Fruit fly (Drosophila melanogaster): ENCODE data around the gene vig.

vig gene

dm6 chr2L:15113234-15113916, 43.3 kb upstream of the vig start, which contains the start of gene stc (continued):
- TF ChIP-seq Chrac-16 (GFP tag; optimal IDR thresholded peaks at IDR 0.05) (peak; percentile 60), hbn (GFP tag; IDR thresholded peaks at IDR 0.05; ENCODE audit: partially characterized antibody) (peak; percentile 70), zf30C (GFP tag; optimal IDR thresholded peaks at IDR 0.05) (peak; percentile 8), odd (GFP tag; optimal IDR thresholded peaks at IDR 0.05) (no peak), nau (GFP tag; optimal IDR thresholded peaks at IDR 0.05) (no peak), CG10274 (GFP tag; optimal IDR thresholded peaks at IDR 0.05) (no peak), CG13424 (tag; optimal IDR thresholded peaks at IDR 0.05) (peak; percentile 19), Antp (GFP tag; optimal IDR thresholded peaks at IDR 0.05) (peak; percentile 45), sc (optimal IDR thresholded peaks at IDR 0.05) (no peak), sc (GFP tag; optimal IDR thresholded peaks at IDR 0.05) (no peak), sna (GFP tag; IDR thresholded peaks at IDR 0.05; ENCODE audit: partially characterized antibody) (peak; percentile 79), so (GFP tag; IDR thresholded peaks at IDR 0.05) (no peak), CG11247 (GFP tag; IDR thresholded peaks at IDR 0.05) (peak; percentile 50; the same call in 1 of the 2 replicates), CrebB (tag; optimal IDR thresholded peaks at IDR 0.05) (peak; percentile 34), shn (GFP tag; optimal IDR thresholded peaks at IDR 0.05) (peak; percentile 32), CG2678 (tag; optimal IDR thresholded peaks at IDR 0.05) (no peak), CG11504 (tag; optimal IDR thresholded peaks at IDR 0.05) (no peak), CG15696 (tag; optimal IDR thresholded peaks at IDR 0.05) (peak; percentile 21), Mrtf (GFP tag; IDR thresholded peaks at IDR 0.05) (no peak), HHEX (GFP tag; optimal IDR thresholded peaks at IDR 0.05) (peak; percentile 2), croc (GFP tag; conservative IDR thresholded peaks at IDR 0.05) (no peak), knrl (GFP tag; IDR thresholded peaks at IDR 0.05; ENCODE audit: partially characterized antibody) (peak; percentile 67), CG12155 (GFP tag; optimal IDR thresholded peaks at IDR 0.05) (peak; percentile 18), trh (GFP tag; optimal IDR thresholded peaks at IDR 0.05) (no peak), CG9215 (GFP tag; IDR thresholded peaks at IDR 0.05) (no peak; the same call in 1 of the 2 replicates), CG12942 (GFP tag; optimal IDR thresholded peaks at IDR 0.05) (no peak), en (GFP tag; optimal IDR thresholded peaks at IDR 0.05) (peak; percentile 19), aop (GFP tag; IDR thresholded peaks at IDR 0.05) (0 out of 2 replicates have a peak, but pooled peaks have one; percentile 21), Sox100B (GFP tag; optimal IDR thresholded peaks at IDR 0.05) (no peak), Doc3 (GFP tag; IDR thresholded peaks at IDR 0.05; ENCODE audit: partially characterized antibody) (peak; percentile 55; the same call in 2 of the 3 replicates), tap (tag; optimal IDR thresholded peaks at IDR 0.05) (no peak), CG11695 (GFP tag; IDR thresholded peaks at IDR 0.05) (no peak), Atf-2 (GFP tag; optimal IDR thresholded peaks at IDR 0.05) (peak; percentile 14), Xbp1 (GFP tag; optimal IDR thresholded peaks at IDR 0.05) (peak; percentile 68), CG17328 (GFP tag; IDR thresholded peaks at IDR 0.05) (no peak), CG11398 (GFP tag; optimal IDR thresholded peaks at IDR 0.05) (peak; percentile 20), CG32532 (GFP tag; IDR thresholded peaks at IDR 0.05) (peak; percentile 66; the same call in 1 of the 2 replicates), luna (GFP tag; optimal IDR thresholded peaks at IDR 0.05) (peak; percentile 14), NFAT (GFP tag; IDR thresholded peaks at IDR 0.05) (peak; percentile 58; the same call in 1 of the 2 replicates), CG10543 (GFP tag; optimal IDR thresholded peaks at IDR 0.05) (no peak), CG18599 (GFP tag; optimal IDR thresholded peaks at IDR 0.05) (no peak), cg (GFP tag; optimal IDR thresholded peaks at IDR 0.05) (no peak), CTCF (GFP tag; optimal IDR thresholded peaks at IDR 0.05) (peak; percentile 96), CG15011 (GFP tag; optimal IDR thresholded peaks at IDR 0.05) (no peak), cato (GFP tag; optimal IDR thresholded peaks at IDR 0.05; ENCODE audit: borderline replicate concordance) (no peak), H2.0 (GFP tag; IDR thresholded peaks at IDR 0.05) (peak; percentile 39; the same call in 1 of the 2 replicates), CG7839 (tag; optimal IDR thresholded peaks at IDR 0.05) (no peak), gsb-n (tag; optimal IDR thresholded peaks at IDR 0.05) (peak; percentile 53), nmo (GFP tag; optimal IDR thresholded peaks at IDR 0.05) (peak; percentile 46), Mes4 (GFP tag; optimal IDR thresholded peaks at IDR 0.05) (peak; percentile 12)

Data from whole organism, embryonic.